Fruit fly (Drosophila melanogaster): ENCODE measurements around the gene Best4.
A peak's percentile ranks its signal among the peaks of the same experiment; 100 is the strongest.

Gene Best4

DNA sequence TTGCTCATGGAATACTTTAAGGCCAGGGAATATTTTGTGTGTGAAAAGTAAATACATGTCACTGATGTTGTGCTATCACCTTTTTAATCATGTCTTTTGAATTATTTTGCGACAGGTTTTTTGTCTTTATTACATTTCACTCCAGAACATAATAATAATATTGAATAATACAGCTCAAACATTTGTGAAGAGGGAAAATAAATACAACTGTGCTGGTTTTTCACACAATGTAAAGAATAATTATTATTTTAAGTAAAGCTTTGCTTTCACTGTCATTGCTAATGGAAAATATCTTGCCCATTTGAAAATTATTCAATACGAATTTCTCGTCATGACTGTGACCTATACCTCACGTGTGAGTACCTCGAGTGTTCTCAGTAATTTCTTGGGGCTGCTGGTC lies at the start of gene Best4:
Gene Best4 (plus strand): TSS at position 301 of the 400 bp plus-strand sequence.
- TF ChIP-seq gl (tag; optimal IDR thresholded peaks at IDR 0.05) = no peak
- TF ChIP-seq D1 (tag; optimal IDR thresholded peaks at IDR 0.05) = no peak

DNA sequence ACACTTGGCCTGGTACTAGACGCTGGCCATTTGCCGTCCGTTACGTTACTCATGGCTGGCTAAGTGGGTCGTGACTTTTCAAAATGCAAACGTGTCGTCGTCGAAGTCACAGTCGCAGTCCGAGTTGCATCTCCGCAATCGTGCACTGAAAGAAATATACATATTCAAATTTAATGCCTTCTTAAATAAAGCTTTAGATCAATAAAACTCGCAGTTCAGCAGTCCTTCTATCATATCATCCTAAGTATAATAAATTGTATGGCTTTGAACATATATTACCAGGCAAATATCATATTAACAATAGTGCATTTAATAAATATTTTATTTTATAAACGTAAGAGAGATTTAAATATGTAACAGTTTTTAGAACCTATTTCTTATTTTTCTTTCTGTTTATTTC lies 49.0 kb upstream of the Best4 start:
- TF ChIP-seq rn (GFP tag; IDR thresholded peaks at IDR 0.05) = 0 out of 2 replicates have a peak, but pooled peaks have one; percentile 18
- TF ChIP-seq D1 (tag; optimal IDR thresholded peaks at IDR 0.05) = no peak
- no peak for TF ChIP-seq Pif1B (GFP tag; optimal IDR thresholded peaks at IDR 0.05)
- no peak for TF ChIP-seq Snoo (tag; optimal IDR thresholded peaks at IDR 0.05)

DNA sequence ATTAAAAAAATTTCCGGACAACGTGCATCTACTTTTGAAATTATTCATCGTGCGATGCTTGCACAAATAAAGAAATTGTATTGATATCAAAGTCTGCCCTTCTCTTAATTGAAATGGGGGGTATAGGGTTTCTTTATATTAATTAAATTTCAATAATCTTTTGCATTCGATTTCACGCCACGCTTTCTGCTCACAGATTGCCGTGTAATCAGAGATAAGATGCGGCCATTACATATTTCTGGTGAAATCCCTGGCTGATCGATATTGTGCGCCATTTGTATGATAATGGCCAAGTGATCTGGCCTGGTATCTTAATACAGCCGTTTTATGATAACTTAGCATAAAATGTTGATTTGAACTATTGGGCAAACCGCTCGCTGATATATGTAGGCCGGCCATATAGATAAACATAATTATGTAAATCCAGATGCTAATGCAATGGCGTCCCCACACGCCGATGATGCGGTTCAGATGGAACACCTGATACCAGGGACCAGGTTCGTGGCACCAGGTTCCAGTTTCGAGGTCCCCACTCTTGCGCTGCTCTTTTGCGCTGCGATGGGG lies 46.9 kb upstream of the Best4 start:
- TF ChIP-seq CG4496 (GFP tag; IDR thresholded peaks at IDR 0.05) = no peak
- no peak for TF ChIP-seq fd96Ca (GFP tag; IDR thresholded peaks at IDR 0.05)
- no peak for TF ChIP-seq CG32121 (GFP tag; IDR thresholded peaks at IDR 0.05)
- no peak for TF ChIP-seq Ets98B (GFP tag; IDR thresholded peaks at IDR 0.05)
- no peak for TF ChIP-seq gl (tag; optimal IDR thresholded peaks at IDR 0.05)
- no peak for TF ChIP-seq CG13204 (GFP tag; optimal IDR thresholded peaks at IDR 0.05)
- TF ChIP-seq CG8159 (tag; optimal IDR thresholded peaks at IDR 0.05) = no peak
- TF ChIP-seq rn (GFP tag; IDR thresholded peaks at IDR 0.05) = no peak
- TF ChIP-seq D1 (tag; optimal IDR thresholded peaks at IDR 0.05) = no peak
- TF ChIP-seq Pif1B (GFP tag; optimal IDR thresholded peaks at IDR 0.05) = no peak
- TF ChIP-seq CG34367 (tag; optimal IDR thresholded peaks at IDR 0.05) = no peak
- no peak for TF ChIP-seq CG8301 (tag; optimal IDR thresholded peaks at IDR 0.05)
- TF ChIP-seq CG17806 (tag; optimal IDR thresholded peaks at IDR 0.05) = no peak
- no peak for TF ChIP-seq CG15710 (tag; optimal IDR thresholded peaks at IDR 0.05)
- no peak for TF ChIP-seq CG14655 (GFP tag; optimal IDR thresholded peaks at IDR 0.05)
- no peak for TF ChIP-seq EcR (GFP tag; optimal IDR thresholded peaks at IDR 0.05)

DNA sequence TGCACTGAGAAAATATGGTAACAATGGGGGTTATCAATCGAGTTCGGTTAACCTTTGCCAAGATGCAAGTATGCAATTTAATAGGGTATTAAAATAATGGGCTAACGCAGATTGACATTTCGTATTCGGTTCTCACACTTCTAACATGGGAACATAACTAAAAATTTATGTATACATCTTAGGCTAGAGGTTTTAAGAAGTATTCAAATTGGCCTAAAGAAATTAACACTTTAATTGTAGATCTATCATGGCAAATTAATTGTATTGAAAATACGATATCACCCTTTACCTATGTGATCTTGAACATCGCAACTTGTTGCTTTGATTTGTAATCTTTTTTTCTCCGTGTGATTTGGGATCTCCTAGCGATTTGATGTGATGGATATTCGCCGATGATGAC lies 46.2 kb upstream of the Best4 start:
- TF ChIP-seq D1 (tag; optimal IDR thresholded peaks at IDR 0.05) (no peak), CG8301 (tag; optimal IDR thresholded peaks at IDR 0.05) (peak; percentile 70), Pif1A (GFP tag; optimal IDR thresholded peaks at IDR 0.05) (peak; percentile 50), CG14655 (GFP tag; optimal IDR thresholded peaks at IDR 0.05) (peak; percentile 78), CG13204 (GFP tag; optimal IDR thresholded peaks at IDR 0.05) (no peak), CG34367 (tag; optimal IDR thresholded peaks at IDR 0.05) (no peak), fd96Ca (GFP tag; IDR thresholded peaks at IDR 0.05) (no peak), Snoo (tag; optimal IDR thresholded peaks at IDR 0.05) (no peak), CG17806 (tag; optimal IDR thresholded peaks at IDR 0.05) (no peak), CG8159 (tag; optimal IDR thresholded peaks at IDR 0.05) (no peak), rn (GFP tag; IDR thresholded peaks at IDR 0.05) (no peak), CG32121 (GFP tag; IDR thresholded peaks at IDR 0.05) (0 out of 2 replicates have a peak, but pooled peaks have one; percentile 10), CG4496 (GFP tag; IDR thresholded peaks at IDR 0.05) (no peak), EcR (GFP tag; optimal IDR thresholded peaks at IDR 0.05) (no peak), CG12605 (GFP tag; IDR thresholded peaks at IDR 0.05) (no peak), CG10348 (GFP tag; IDR thresholded peaks at IDR 0.05) (no peak), Pif1B (GFP tag; optimal IDR thresholded peaks at IDR 0.05) (peak; percentile 7)

DNA sequence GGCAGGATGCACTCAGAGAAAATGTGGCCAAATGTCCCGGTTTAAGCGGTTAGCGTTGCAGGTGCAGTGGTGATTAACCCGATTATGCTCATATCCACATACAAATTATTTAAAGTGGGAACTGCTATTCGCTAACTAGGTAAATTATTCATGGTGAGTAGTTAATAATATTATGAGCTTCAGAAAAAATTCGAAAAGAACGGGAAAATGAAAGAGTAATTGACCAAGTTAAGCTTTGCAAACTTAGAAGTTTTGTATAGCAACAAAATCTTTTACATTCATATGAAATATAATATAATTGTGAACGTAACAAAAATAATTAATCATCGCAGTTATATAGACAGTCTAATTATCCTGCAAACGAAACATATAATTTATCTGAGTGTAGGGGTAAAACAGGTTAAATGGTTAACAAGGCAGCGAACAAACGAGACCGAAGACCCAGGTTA lies 45.1 kb upstream of the Best4 start:
- TF ChIP-seq CG9948 (tag; optimal IDR thresholded peaks at IDR 0.05) = peak; percentile 46
- peak; percentile 72 for TF ChIP-seq CG8301 (tag; optimal IDR thresholded peaks at IDR 0.05)
- peak; percentile 6 for TF ChIP-seq CG15710 (tag; optimal IDR thresholded peaks at IDR 0.05)
- 0 out of 2 replicates have a peak, but pooled peaks have one; percentile 33 for TF ChIP-seq rn (GFP tag; IDR thresholded peaks at IDR 0.05)
- peak; percentile 27 for TF ChIP-seq CG17806 (tag; optimal IDR thresholded peaks at IDR 0.05)
- peak; percentile 36 for TF ChIP-seq Pif1A (GFP tag; optimal IDR thresholded peaks at IDR 0.05)
- TF ChIP-seq Ets98B (GFP tag; IDR thresholded peaks at IDR 0.05) = no peak
- TF ChIP-seq CG14655 (GFP tag; optimal IDR thresholded peaks at IDR 0.05) = peak; percentile 84
- TF ChIP-seq Pif1B (GFP tag; optimal IDR thresholded peaks at IDR 0.05) = peak; percentile 42
- peak; percentile 41 for TF ChIP-seq CG8159 (tag; optimal IDR thresholded peaks at IDR 0.05)
- TF ChIP-seq D1 (tag; optimal IDR thresholded peaks at IDR 0.05) = no peak
- no peak for TF ChIP-seq CG34367 (tag; optimal IDR thresholded peaks at IDR 0.05)
- no peak for TF ChIP-seq CG10348 (GFP tag; IDR thresholded peaks at IDR 0.05)

DNA sequence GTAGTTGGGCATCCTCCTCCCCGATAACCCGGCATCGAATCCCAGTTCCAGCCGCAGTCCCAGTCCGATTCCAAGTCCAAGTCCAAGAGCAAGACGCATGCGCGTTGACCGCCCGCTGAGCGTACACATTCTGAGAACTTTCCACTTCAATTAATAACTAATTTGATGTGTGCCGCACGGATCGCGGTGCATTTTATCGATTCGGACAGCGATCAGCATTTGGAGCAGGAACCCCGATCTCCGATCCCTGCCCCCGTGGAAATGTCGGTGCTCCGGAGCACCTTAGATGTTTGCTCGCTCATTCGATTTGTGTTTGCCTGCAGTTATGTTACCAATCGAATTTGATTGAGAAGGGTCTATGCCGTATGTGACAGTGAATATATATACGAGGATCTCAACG lies 44.6 kb upstream of the Best4 start:
- TF ChIP-seq CG12605 (GFP tag; IDR thresholded peaks at IDR 0.05) = no peak
- no peak for TF ChIP-seq Pif1B (GFP tag; optimal IDR thresholded peaks at IDR 0.05)
- no peak for TF ChIP-seq D1 (tag; optimal IDR thresholded peaks at IDR 0.05)
- TF ChIP-seq gl (tag; optimal IDR thresholded peaks at IDR 0.05) = no peak
- TF ChIP-seq CG14655 (GFP tag; optimal IDR thresholded peaks at IDR 0.05) = no peak
- TF ChIP-seq CG17806 (tag; optimal IDR thresholded peaks at IDR 0.05) = no peak
- no peak for TF ChIP-seq CG4496 (GFP tag; IDR thresholded peaks at IDR 0.05)
- TF ChIP-seq Pif1A (GFP tag; optimal IDR thresholded peaks at IDR 0.05) = no peak
- TF ChIP-seq CG9948 (tag; optimal IDR thresholded peaks at IDR 0.05) = no peak
- TF ChIP-seq CG32121 (GFP tag; IDR thresholded peaks at IDR 0.05) = no peak
- TF ChIP-seq EcR (GFP tag; optimal IDR thresholded peaks at IDR 0.05) = no peak
- no peak for TF ChIP-seq fd96Ca (GFP tag; IDR thresholded peaks at IDR 0.05)
- no peak for TF ChIP-seq CG34367 (tag; optimal IDR thresholded peaks at IDR 0.05)
- TF ChIP-seq CG15710 (tag; optimal IDR thresholded peaks at IDR 0.05) = no peak
- TF ChIP-seq Snoo (tag; optimal IDR thresholded peaks at IDR 0.05) = no peak
- no peak for TF ChIP-seq CG8159 (tag; optimal IDR thresholded peaks at IDR 0.05)
- no peak for TF ChIP-seq CG8301 (tag; optimal IDR thresholded peaks at IDR 0.05)
